Fruit fly (Drosophila melanogaster) whole organism, wandering third instar larva: ENCODE results near the gene CG32568.

ENCODE experiments used
- Abd-B ChIP-seq: fragments of >200 bp; optimal IDR thresholded peaks from 2 replicates; lab custom pipeline; 2017; ENCODE audit warnings: missing biosample characterization, missing genetic modification characterization
- CG32264 ChIP-seq: fragments of 200-800 bp; sonication (Bioruptor generic); optimal IDR thresholded peaks from 2 replicates; lab custom pipeline; 2016; ENCODE audit warnings: missing biosample characterization, missing genetic modification characterization
- CG9705 ChIP-seq: fragments of 200-800 bp; sonication (Bioruptor generic); optimal IDR thresholded peaks from 2 replicates; lab custom pipeline; 2018; ENCODE audit warnings: missing biosample characterization, mild to moderate bottlenecking, missing genetic modification characterization
- CrebA ChIP-seq: fragments of 200-800 bp; sonication (Bioruptor generic); optimal IDR thresholded peaks from 2 replicates; lab custom pipeline; 2016; ENCODE audit warnings: missing biosample characterization, mild to moderate bottlenecking, missing genetic modification characterization, borderline replicate concordance
- Dfd ChIP-seq: fragments of >200 bp; optimal IDR thresholded peaks from 2 replicates; lab custom pipeline; 2017; ENCODE audit warnings: missing biosample characterization, missing genetic modification characterization
- Dif ChIP-seq: fragments of 200-275, 200-300 bp; sonication (Bioruptor generic); optimal IDR thresholded peaks from 2 replicates; lab custom pipeline; 2018; ENCODE audit warnings: missing biosample characterization, missing genetic modification characterization; ENCODE audit not compliant: partially characterized antibody
- GATAd ChIP-seq: sonication (Bioruptor generic); optimal IDR thresholded peaks from 2 replicates; lab custom pipeline; 2016; ENCODE audit warnings: missing biosample characterization, missing genetic modification characterization
- HLH106 ChIP-seq: fragments of 200-800 bp; optimal IDR thresholded peaks from 3 replicates; lab custom pipeline; 2019; ENCODE audit warnings: missing biosample characterization, mild to moderate bottlenecking, missing genetic modification characterization, moderate library complexity
- Hnf4 ChIP-seq: fragments of 200-800 bp; sonication (Bioruptor generic); optimal IDR thresholded peaks from 2 replicates; lab custom pipeline; 2016; ENCODE audit warnings: missing biosample characterization, mild to moderate bottlenecking, missing genetic modification characterization
- Hr78 ChIP-seq: fragments of >200 bp; optimal IDR thresholded peaks from 2 replicates; lab custom pipeline; 2017; ENCODE audit warnings: missing biosample characterization, missing genetic modification characterization
- Hr83 ChIP-seq: fragments of 200-300 bp; sonication (Bioruptor generic); optimal IDR thresholded peaks from 2 replicates; lab custom pipeline; 2016; ENCODE audit warnings: missing biosample characterization, mild to moderate bottlenecking, missing genetic modification characterization, moderate library complexity; ENCODE audit not compliant: poor library complexity, severe bottlenecking
- Jra ChIP-seq: sonication (Bioruptor generic); optimal IDR thresholded peaks from 2 replicates; lab custom pipeline; 2016; ENCODE audit warnings: missing biosample characterization, missing genetic modification characterization
- Mio ChIP-seq: sonication (Bioruptor generic); optimal IDR thresholded peaks from 2 replicates; lab custom pipeline; 2016; ENCODE audit warnings: missing biosample characterization, missing genetic modification characterization
- Myc ChIP-seq: fragments of >200 bp; optimal IDR thresholded peaks from 2 replicates; lab custom pipeline; 2017
- N ChIP-seq: fragments of >200 bp; optimal IDR thresholded peaks from 2 replicates; lab custom pipeline; 2018; ENCODE audit warnings: missing biosample characterization, missing external identifiers, missing genetic modification characterization
- OdsH ChIP-seq: fragments of 200-800 bp; sonication (Bioruptor generic); optimal IDR thresholded peaks from 2 replicates; lab custom pipeline; 2016; ENCODE audit warnings: missing biosample characterization, mild to moderate bottlenecking, missing genetic modification characterization
- Rel ChIP-seq, 2 experiments: fragments of 200-800 bp; sonication (Bioruptor generic) in 1 of 2; optimal IDR thresholded peaks; 2 replicates in 1 of 2; 3 replicates in 1 of 2; lab custom pipeline; 2016 to 2019; ENCODE audit warnings: mild to moderate bottlenecking in 2 of 2, missing biosample characterization in 2 of 2, missing genetic modification characterization in 2 of 2, moderate library complexity in 1 of 2
- Sp1 ChIP-seq: fragments of 200-800 bp; sonication (Bioruptor generic); optimal IDR thresholded peaks from 3 replicates; lab custom pipeline; 2019; ENCODE audit warnings: missing biosample characterization, mild to moderate bottlenecking, missing genetic modification characterization, moderate library complexity
- Vsx2 ChIP-seq: fragments of 200-300, 225-300 bp; sonication (Bioruptor generic); optimal IDR thresholded peaks from 2 replicates; lab custom pipeline; 2018; ENCODE audit warnings: missing biosample characterization, missing genetic modification characterization; ENCODE audit not compliant: partially characterized antibody
- br ChIP-seq: fragments of 200-800 bp; sonication (Bioruptor generic); optimal IDR thresholded peaks from 2 replicates; lab custom pipeline; 2016; ENCODE audit warnings: missing biosample characterization, missing genetic modification characterization
- brk ChIP-seq: fragments of 200-800 bp; sonication (Bioruptor generic); optimal IDR thresholded peaks from 2 replicates; lab custom pipeline; 2016; ENCODE audit warnings: missing biosample characterization, mild to moderate bottlenecking, missing genetic modification characterization
- dl ChIP-seq, 2 experiments: fragments of 175-275, 200-275 bp in 1 of 2; fragments of 200-275 bp in 1 of 2; sonication (Bioruptor generic); optimal IDR thresholded peaks; lab custom pipeline; 2018; ENCODE audit warnings: mild to moderate bottlenecking in 2 of 2, missing biosample characterization in 2 of 2, missing genetic modification characterization in 2 of 2, moderate library complexity in 2 of 2; ENCODE audit not compliant: partially characterized antibody in 2 of 2, insufficient read depth in 1 of 2
- dmrt93B ChIP-seq: fragments of 200-800 bp; sonication (Bioruptor generic); optimal IDR thresholded peaks from 2 replicates; lab custom pipeline; 2018; ENCODE audit warnings: missing biosample characterization, mild to moderate bottlenecking, missing genetic modification characterization
- dsf ChIP-seq: sonication (Bioruptor generic); optimal IDR thresholded peaks from 2 replicates; lab custom pipeline; 2016; ENCODE audit warnings: missing biosample characterization, missing genetic modification characterization, borderline replicate concordance
- ey ChIP-seq: fragments of 200-800 bp; sonication (Bioruptor generic); optimal IDR thresholded peaks from 2 replicates; lab custom pipeline; 2016; ENCODE audit warnings: missing biosample characterization, missing genetic modification characterization
- foxo ChIP-seq, 2 experiments: fragments of 200-800 bp; sonication (Bioruptor generic); optimal IDR thresholded peaks; 2 replicates in 1 of 2; 3 replicates in 1 of 2; lab custom pipeline; 2016 to 2017; ENCODE audit warnings: missing biosample characterization in 2 of 2, missing genetic modification characterization in 2 of 2
- fru ChIP-seq: fragments of 200-800 bp; sonication (Bioruptor generic); optimal IDR thresholded peaks from 3 replicates; lab custom pipeline; 2016; ENCODE audit warnings: missing biosample characterization, mild to moderate bottlenecking, missing genetic modification characterization
- h ChIP-seq: fragments of 200-800 bp; sonication (Bioruptor generic); optimal IDR thresholded peaks from 3 replicates; lab custom pipeline; 2016; ENCODE audit warnings: missing biosample characterization, mild to moderate bottlenecking, missing genetic modification characterization
- jim ChIP-seq: fragments of 175-275, 200-325 bp; sonication (Bioruptor generic); optimal IDR thresholded peaks from 2 replicates; lab custom pipeline; 2016; ENCODE audit warnings: missing biosample characterization, mild to moderate bottlenecking, missing genetic modification characterization
- lola ChIP-seq: fragments of >200 bp; optimal IDR thresholded peaks from 2 replicates; lab custom pipeline; 2017; ENCODE audit warnings: missing biosample characterization, missing genetic modification characterization
- pan ChIP-seq: fragments of >200 bp; optimal IDR thresholded peaks from 2 replicates; lab custom pipeline; 2017
- psq ChIP-seq: fragments of 200-800 bp; sonication (Bioruptor generic); optimal IDR thresholded peaks from 3 replicates; lab custom pipeline; 2017; ENCODE audit warnings: missing biosample characterization, mild to moderate bottlenecking, missing genetic modification characterization, moderate library complexity
- rgr ChIP-seq: fragments of 200-800 bp; sonication (Bioruptor generic); optimal IDR thresholded peaks from 3 replicates; lab custom pipeline; 2016; ENCODE audit warnings: missing biosample characterization, mild to moderate bottlenecking, missing genetic modification characterization
- sage ChIP-seq: fragments of 200-800 bp; sonication (Bioruptor generic); optimal IDR thresholded peaks from 2 replicates; lab custom pipeline; 2016; ENCODE audit warnings: missing biosample characterization, mild to moderate bottlenecking, missing genetic modification characterization
- sv ChIP-seq: fragments of 200-800 bp; sonication (Bioruptor generic); optimal IDR thresholded peaks from 3 replicates; lab custom pipeline; 2016; ENCODE audit warnings: missing biosample characterization, missing genetic modification characterization
- tai ChIP-seq: sonication (Bioruptor generic); optimal IDR thresholded peaks from 2 replicates; lab custom pipeline; 2016; ENCODE audit warnings: missing biosample characterization, missing genetic modification characterization
- usp ChIP-seq: fragments of >200 bp; optimal IDR thresholded peaks from 2 replicates; lab custom pipeline; 2017; ENCODE audit warnings: missing biosample characterization, missing genetic modification characterization
- woc ChIP-seq: sonication (Bioruptor generic); optimal IDR thresholded peaks from 2 replicates; lab custom pipeline; 2016; ENCODE audit warnings: missing biosample characterization, mild to moderate bottlenecking, missing genetic modification characterization

CG32568 gene

DNA sequence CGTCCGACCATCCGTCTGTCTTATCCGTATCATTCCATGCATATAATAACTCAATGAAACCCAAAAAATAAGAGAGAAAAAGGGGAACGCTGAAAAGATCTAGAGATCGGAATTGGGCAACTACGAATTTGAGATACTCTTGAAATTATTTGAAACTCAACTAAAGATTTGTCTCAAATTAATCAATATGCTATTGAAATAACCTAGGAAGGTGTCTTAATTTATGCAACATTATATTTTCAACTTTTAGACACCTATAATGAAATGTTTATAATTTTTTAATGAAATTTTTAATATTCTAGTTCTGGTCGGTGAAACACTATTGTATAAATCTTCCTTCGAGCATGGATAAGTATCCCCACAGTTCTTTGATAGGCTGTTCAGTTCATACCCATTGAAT is 19.8 kb downstream of the CG32568 start:
- TF ChIP-seq OdsH = no peak

DNA sequence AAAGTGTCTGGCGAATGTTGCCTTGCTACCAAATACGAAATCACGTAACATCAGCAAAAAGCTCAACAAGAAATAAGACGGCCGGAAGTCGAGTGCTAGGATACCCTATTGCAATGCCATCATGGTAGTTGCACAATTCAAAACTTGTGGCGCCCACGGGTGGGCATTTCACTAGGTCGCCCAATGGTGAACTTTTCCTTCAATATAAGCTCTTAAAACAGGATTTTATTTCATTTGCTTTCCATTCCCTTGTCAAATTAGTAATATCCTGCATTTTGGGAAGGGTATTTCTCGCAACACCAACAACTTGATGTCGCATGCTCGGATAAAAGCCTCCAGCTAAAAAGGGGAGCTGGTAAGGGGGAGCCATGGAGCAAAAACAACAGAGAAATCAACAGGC is 20.8 kb downstream of the CG32568 start:
- no peak for TF ChIP-seq Hr83
- peak; percentile 77 for TF ChIP-seq h
- no peak for TF ChIP-seq sv (GFP tag; lab: Kevin White, UChicago)
- peak; percentile 42 for TF ChIP-seq OdsH
- TF ChIP-seq dl (GFP tag; optimal IDR thresholded peaks at IDR 0.05; lab: Kevin White, UChicago; ENCODE audit: insufficient read depth in 1 of 2, partially characterized antibody in 2 of 2) = no peak
- peak in 1 of 2 experiments; percentile 76 for TF ChIP-seq foxo (GFP tag; optimal IDR thresholded peaks at IDR 0.05; lab: Kevin White, UChicago)
- no peak for TF ChIP-seq Myc (lab: Kevin White, UChicago)
- TF ChIP-seq Abd-B = no peak
- no peak for TF ChIP-seq Rel (GFP tag; optimal IDR thresholded peaks at IDR 0.05; lab: Kevin White, UChicago)
- TF ChIP-seq Rel (tag; optimal IDR thresholded peaks at IDR 0.05; lab: Kevin White, UChicago) = no peak
- TF ChIP-seq Jra (GFP tag; lab: Kevin White, UChicago) = no peak
- TF ChIP-seq psq (GFP tag; lab: Kevin White, UChicago) = peak; percentile 58
- peak; percentile 90 for TF ChIP-seq woc (GFP tag; lab: Kevin White, UChicago)
- TF ChIP-seq Sp1 (GFP tag; lab: Kevin White, UChicago) = peak; percentile 67
- peak; percentile 68 for TF ChIP-seq ey (GFP tag; lab: Kevin White, UChicago)
- TF ChIP-seq jim (GFP tag; lab: Kevin White, UChicago) = no peak
- no peak for TF ChIP-seq CG9705 (GFP tag; lab: Kevin White, UChicago)
- no peak for TF ChIP-seq CrebA (GFP tag; lab: Kevin White, UChicago)
- TF ChIP-seq CG32264 (GFP tag; lab: Kevin White, UChicago) = no peak
- no peak for TF ChIP-seq N
- peak; percentile 76 for TF ChIP-seq fru (GFP tag; lab: Kevin White, UChicago)
- TF ChIP-seq Mio (GFP tag; lab: Kevin White, UChicago) = no peak
- TF ChIP-seq usp = no peak
- TF ChIP-seq Vsx2 (GFP tag; lab: Kevin White, UChicago) = no peak
- TF ChIP-seq brk (GFP tag; lab: Kevin White, UChicago) = no peak
- no peak for TF ChIP-seq tai (GFP tag; lab: Kevin White, UChicago)
- TF ChIP-seq rgr (GFP tag; lab: Kevin White, UChicago) = peak; percentile 69
- no peak for TF ChIP-seq Dfd
- TF ChIP-seq Dif = no peak
- no peak for TF ChIP-seq GATAd (GFP tag; lab: Kevin White, UChicago)
- peak; percentile 71 for TF ChIP-seq HLH106
- TF ChIP-seq Hnf4 (GFP tag; lab: Kevin White, UChicago) = peak; percentile 35
- no peak for TF ChIP-seq lola (GFP tag; lab: Kevin White, UChicago)
- peak; percentile 61 for TF ChIP-seq sage
- TF ChIP-seq Hr78 = no peak
- TF ChIP-seq dsf (GFP tag; lab: Kevin White, UChicago) = no peak
- peak; percentile 64 for TF ChIP-seq dmrt93B (GFP tag; lab: Kevin White, UChicago)
- TF ChIP-seq br (GFP tag; lab: Kevin White, UChicago) = peak; percentile 69
- TF ChIP-seq pan (lab: Kevin White, UChicago) = no peak

DNA sequence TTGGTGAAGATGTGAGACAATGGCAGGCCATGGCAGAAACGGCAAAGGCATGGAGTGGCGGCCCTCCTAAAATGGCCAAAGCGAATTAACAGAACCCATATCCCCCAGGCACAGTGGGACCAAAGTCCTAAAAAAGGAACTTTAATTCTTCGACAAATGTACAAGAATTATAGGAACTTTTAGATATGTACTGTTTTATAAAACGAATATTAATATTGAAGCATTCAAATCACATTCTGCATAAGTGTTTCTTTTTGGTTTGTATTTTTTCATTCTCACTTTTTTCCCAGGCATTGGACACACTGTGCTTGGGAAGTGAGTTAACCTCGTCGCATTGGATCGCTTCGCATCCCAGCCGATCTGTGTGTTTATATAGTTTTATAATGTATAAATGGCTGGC is 24.2 kb downstream of the CG32568 start:
- TF ChIP-seq rgr (GFP tag; lab: Kevin White, UChicago) (peak; percentile 0), OdsH (peak; percentile 20), br (GFP tag; lab: Kevin White, UChicago) (no peak), HLH106 (peak; percentile 8), fru (GFP tag; lab: Kevin White, UChicago) (peak; percentile 60), pan (lab: Kevin White, UChicago) (no peak), Mio (GFP tag; lab: Kevin White, UChicago) (no peak), dsf (GFP tag; lab: Kevin White, UChicago) (no peak), Hnf4 (GFP tag; lab: Kevin White, UChicago) (peak; percentile 19), woc (GFP tag; lab: Kevin White, UChicago) (peak; percentile 75), dl (GFP tag; optimal IDR thresholded peaks at IDR 0.05; lab: Kevin White, UChicago; ENCODE audit: insufficient read depth in 1 of 2, partially characterized antibody in 2 of 2) (no peak), Vsx2 (GFP tag; lab: Kevin White, UChicago) (no peak), Dfd (no peak), Abd-B (no peak), jim (GFP tag; lab: Kevin White, UChicago) (no peak), Hr78 (no peak), Sp1 (GFP tag; lab: Kevin White, UChicago) (no peak), brk (GFP tag; lab: Kevin White, UChicago) (no peak), foxo (GFP tag; optimal IDR thresholded peaks at IDR 0.05; lab: Kevin White, UChicago) (peak in 1 of 2 experiments; percentile 55), N (no peak), CG9705 (GFP tag; lab: Kevin White, UChicago) (no peak), ey (GFP tag; lab: Kevin White, UChicago) (peak; percentile 30), Jra (GFP tag; lab: Kevin White, UChicago) (no peak), dmrt93B (GFP tag; lab: Kevin White, UChicago) (no peak), CrebA (GFP tag; lab: Kevin White, UChicago) (no peak), usp (no peak), CG32264 (GFP tag; lab: Kevin White, UChicago) (no peak), Dif (no peak), GATAd (GFP tag; lab: Kevin White, UChicago) (no peak), Myc (lab: Kevin White, UChicago) (no peak), sage (no peak), lola (GFP tag; lab: Kevin White, UChicago) (no peak), tai (GFP tag; lab: Kevin White, UChicago) (no peak), h (peak; percentile 42), sv (GFP tag; lab: Kevin White, UChicago) (no peak), psq (GFP tag; lab: Kevin White, UChicago) (no peak), Rel (GFP tag; optimal IDR thresholded peaks at IDR 0.05; lab: Kevin White, UChicago) (no peak), Rel (tag; optimal IDR thresholded peaks at IDR 0.05; lab: Kevin White, UChicago) (no peak), Hr83 (no peak)
